Worm (Caenorhabditis elegans) whole organism, mixed stage, embryonic: ENCODE data around the gene C14C6.13.

Experiments
- ceh-43 ChIP-seq: fragments of 200-800 bp; sonication (Bioruptor generic); optimal IDR thresholded peaks from 2 replicates; lab custom pipeline; 2018; ENCODE audit warnings: mild to moderate bottlenecking, missing genetic modification characterization, moderate library complexity, missing compliant biosample characterization
- ces-1 ChIP-seq: fragments of 150-350 bp; optimal IDR thresholded peaks from 2 replicates; lab custom pipeline; 2014; ENCODE audit warnings: missing biosample characterization, missing genetic modification reagents, missing genetic modification characterization
- elt-1 ChIP-seq: sonication (generic microtip); optimal IDR thresholded peaks from 2 replicates; lab custom pipeline; 2017; ENCODE audit warnings: missing genetic modification characterization, mild to moderate bottlenecking, missing compliant biosample characterization, antibody characterized with exemption, moderate library complexity, borderline replicate concordance; ENCODE audit not compliant: insufficient read depth
- hlh-1 ChIP-seq: fragments of 150-350 bp; optimal IDR thresholded peaks from 2 replicates; lab custom pipeline; 2014; ENCODE audit warnings: missing biosample characterization, missing genetic modification reagents, missing genetic modification characterization
- lsy-2 ChIP-seq: fragments of 150-350 bp; optimal IDR thresholded peaks from 2 replicates; lab custom pipeline; 2014; ENCODE audit warnings: missing biosample characterization, missing genetic modification characterization
- mep-1 ChIP-seq: fragments of 150-350 bp; optimal IDR thresholded peaks from 2 replicates; lab custom pipeline; 2017; ENCODE audit warnings: missing biosample characterization, missing genetic modification reagents, missing genetic modification characterization, inconsistent platforms
- nhr-2 ChIP-seq: fragments of 150-350 bp; optimal IDR thresholded peaks from 2 replicates; lab custom pipeline; 2014; ENCODE audit warnings: missing biosample characterization, missing genetic modification characterization
- nhr-76 ChIP-seq: sonication (generic microtip); optimal IDR thresholded peaks from 2 replicates; lab custom pipeline; 2017; ENCODE audit warnings: missing biosample characterization, missing genetic modification characterization
- pha-4 ChIP-seq: fragments of 150-350 bp; optimal IDR thresholded peaks from 2 replicates; lab custom pipeline; 2018; ENCODE audit warnings: missing biosample characterization, missing genetic modification reagents, missing genetic modification characterization
- snpc-4 ChIP-seq: fragments of 150-350 bp; optimal IDR thresholded peaks from 2 replicates; lab custom pipeline; 2014; ENCODE audit warnings: missing biosample characterization, missing genetic modification characterization
- sptf-1 ChIP-seq: sonication (generic microtip); optimal IDR thresholded peaks from 2 replicates; lab custom pipeline; 2017; ENCODE audit warnings: mild to moderate bottlenecking, missing genetic modification characterization, moderate library complexity, missing compliant biosample characterization
- unc-39 ChIP-seq: fragments of 150-350 bp; optimal IDR thresholded peaks from 2 replicates; lab custom pipeline; 2014; ENCODE audit warnings: missing biosample characterization, missing genetic modification characterization
- unc-62 ChIP-seq: fragments of 150-350 bp; optimal IDR thresholded peaks from 2 replicates; lab custom pipeline; 2014; ENCODE audit warnings: missing biosample characterization, missing genetic modification reagents, missing genetic modification characterization
- ztf-11 ChIP-seq: fragments of 150-350 bp; optimal IDR thresholded peaks from 2 replicates; lab custom pipeline; 2014; ENCODE audit warnings: missing biosample characterization, missing genetic modification characterization

DNA sequence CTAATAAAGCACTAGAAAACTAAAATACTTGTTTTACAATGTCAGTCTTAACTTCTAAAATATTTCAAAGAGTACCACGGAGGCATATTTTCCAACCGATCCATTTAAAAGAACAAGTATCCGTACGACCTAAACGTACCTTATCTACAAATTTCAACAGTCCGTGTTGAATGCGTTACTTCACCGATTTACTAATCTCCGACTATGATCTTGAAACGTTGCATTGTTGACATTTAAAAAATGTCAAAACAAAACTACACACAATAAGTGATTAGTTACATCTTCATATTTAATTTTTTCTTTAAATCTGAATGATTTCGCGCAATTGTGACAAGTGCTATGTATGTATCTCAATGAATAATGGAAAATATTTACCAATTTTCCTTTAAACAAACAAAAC lies 23.3 kb upstream of the C14C6.13 start:
- TF ChIP-seq sptf-1 (tag; lab: Kevin White, UChicago), result no peak
- no peak for TF ChIP-seq ceh-43 (GFP tag; lab: Kevin White, UChicago)
- no peak for TF ChIP-seq nhr-76 (tag; lab: Kevin White, UChicago)
- TF ChIP-seq ces-1, result no peak
- no peak for TF ChIP-seq unc-62 (GFP tag; lab: Kevin White, UChicago)
- no peak for TF ChIP-seq snpc-4
- no peak for TF ChIP-seq unc-39
- TF ChIP-seq lsy-2 (tag; lab: Kevin White, UChicago), result no peak
- TF ChIP-seq ztf-11 (tag; lab: Kevin White, UChicago), result no peak
- no peak for TF ChIP-seq mep-1 (tag; lab: Kevin White, UChicago)
- TF ChIP-seq pha-4 (tag; lab: Kevin White, UChicago), result no peak
- no peak for TF ChIP-seq hlh-1
- no peak for TF ChIP-seq elt-1 (tag; lab: Kevin White, UChicago)
- no peak for TF ChIP-seq nhr-2 (tag; lab: Kevin White, UChicago)
